Worm (Caenorhabditis elegans): ENCODE data around the gene R09E10.5.
"Not testable (repeated sequence)": the region's sequence is repeated elsewhere in the genome, so short reads cannot be mapped to it uniquely, and the experiment has no call there.

Gene R09E10.5

DNA sequence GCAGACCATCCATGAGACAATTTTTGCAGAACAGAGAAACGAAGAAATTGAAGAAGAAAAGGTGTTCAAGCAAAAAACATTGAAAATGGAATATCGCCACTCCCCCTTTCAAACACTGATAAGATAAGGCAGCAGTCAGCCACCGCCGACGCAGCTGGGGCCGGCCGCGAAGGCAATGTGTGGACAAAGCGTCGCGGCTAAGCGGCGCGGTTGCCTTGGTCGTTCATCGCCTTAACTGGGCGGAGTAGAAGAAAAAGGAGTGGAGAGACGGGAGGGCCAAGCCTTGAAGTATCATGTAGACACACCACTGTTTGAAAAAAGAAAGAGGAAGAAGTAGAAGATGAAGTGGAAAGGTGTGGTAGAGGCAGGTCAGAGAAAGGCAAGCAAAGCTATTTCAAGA is 28.9 kb upstream of the R09E10.5 start (continued):
- TF ChIP-seq tag-97 (GFP tag; IDR thresholded peaks at IDR 0.05) (no peak), Y75B8A.6 (GFP tag; IDR thresholded peaks at IDR 0.05) (no peak), pqm-1 (tag; optimal IDR thresholded peaks at IDR 0.05) (peak; percentile 55), spr-3 (GFP tag; optimal IDR thresholded peaks at IDR 0.05) (no peak), F10B5.3 (tag; optimal IDR thresholded peaks at IDR 0.05) (no peak), saeg-2 (GFP tag; IDR thresholded peaks at IDR 0.05) (0 out of 2 replicates have a peak, but pooled peaks have one; percentile 23), set-16 (GFP tag; IDR thresholded peaks at IDR 0.05) (peak; percentile 83), nhr-77 (tag; optimal IDR thresholded peaks at IDR 0.05) (peak; percentile 8), aha-1 (tag) (peak; percentile 72), snpc-1.2 (GFP tag; IDR thresholded peaks at IDR 0.05) (peak; percentile 42; the same call in 1 of the 2 replicates), arid-1 (GFP tag; conservative IDR thresholded peaks at IDR 0.05) (no peak), lsy-2 (tag; optimal IDR thresholded peaks at IDR 0.05) (no peak), dve-1 (tag; optimal IDR thresholded peaks at IDR 0.05; ENCODE audit: insufficient read depth) (peak; percentile 61), zfp-2 (tag; optimal IDR thresholded peaks at IDR 0.05) (no peak), hmg-1.1 (GFP tag; IDR thresholded peaks at IDR 0.05) (peak; percentile 50; the same call in 1 of the 2 replicates), madf-9 (GFP tag; conservative IDR thresholded peaks at IDR 0.05) (no peak), fkh-10 (GFP tag; optimal IDR thresholded peaks at IDR 0.05) (no peak), ama-1 (optimal IDR thresholded peaks at IDR 0.05) (peak; percentile 4), ceh-62 (tag; optimal IDR thresholded peaks at IDR 0.05) (no peak), dpl-1 (GFP tag; optimal IDR thresholded peaks at IDR 0.05) (no peak), ZK546.5 (tag; optimal IDR thresholded peaks at IDR 0.05) (no peak), ceh-20 (GFP tag; IDR thresholded peaks at IDR 0.05) (no peak)

DNA sequence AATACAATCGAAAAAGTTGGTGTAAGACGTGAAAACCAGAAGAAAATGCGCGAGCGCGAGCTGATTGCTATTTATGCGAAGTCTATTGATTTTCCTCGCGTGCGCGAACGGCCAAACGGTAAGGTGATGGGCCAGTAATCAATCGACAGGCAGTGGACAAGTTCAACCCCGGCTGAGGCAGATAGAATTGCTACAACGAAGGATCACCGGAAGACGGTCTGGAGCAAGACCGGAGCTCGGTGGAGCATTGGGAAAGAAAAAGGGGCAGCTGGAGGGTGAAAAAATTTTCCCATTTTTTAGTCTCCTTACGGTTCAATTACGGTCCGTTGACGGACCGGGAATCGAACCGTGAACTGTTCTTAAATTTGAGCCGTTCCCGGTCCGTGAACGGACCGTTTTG is 21.3 kb upstream of the R09E10.5 start:
- TF ChIP-seq arid-1 (GFP tag; conservative IDR thresholded peaks at IDR 0.05) (0 out of 2 replicates have a peak, but pooled peaks have one; percentile 50), D1046.2 (GFP tag; IDR thresholded peaks at IDR 0.05) (0 out of 2 replicates have a peak, but pooled peaks have one; percentile 62), mdt-29 (GFP tag; IDR thresholded peaks at IDR 0.05) (peak; percentile 54; the same call in 1 of the 2 replicates), F26F4.8 (GFP tag; conservative IDR thresholded peaks at IDR 0.05) (peak; percentile 54; the same call in 1 of the 2 replicates), lin-29 (GFP tag; IDR thresholded peaks at IDR 0.05) (0 out of 2 replicates have a peak, but pooled peaks have one; percentile 12), hmg-1.1 (GFP tag; IDR thresholded peaks at IDR 0.05) (0 out of 2 replicates have a peak, but pooled peaks have one; percentile 17), lin-38 (GFP tag; IDR thresholded peaks at IDR 0.05) (peak; percentile 35; the same call in 1 of the 2 replicates), lim-7 (GFP tag; IDR thresholded peaks at IDR 0.05) (peak; percentile 61; the same call in 1 of the 2 replicates), Y48G9A.11 (GFP tag; IDR thresholded peaks at IDR 0.05) (peak; percentile 50; the same call in 1 of the 2 replicates), snpc-1.2 (GFP tag; IDR thresholded peaks at IDR 0.05) (peak; percentile 88), ctbp-1 (GFP tag; IDR thresholded peaks at IDR 0.05) (peak; percentile 50; the same call in 1 of the 2 replicates), php-3 (GFP tag; IDR thresholded peaks at IDR 0.05) (peak; percentile 48; the same call in 1 of the 2 replicates), dmd-8 (GFP tag; IDR thresholded peaks at IDR 0.05) (peak; percentile 68; the same call in 1 of the 2 replicates), vab-7 (GFP tag; IDR thresholded peaks at IDR 0.05) (peak; percentile 61), pha-4 (GFP tag; IDR thresholded peaks at IDR 0.05) (peak; percentile 54), egl-43 (GFP tag; IDR thresholded peaks at IDR 0.05) (peak; percentile 83), set-16 (GFP tag; IDR thresholded peaks at IDR 0.05) (peak; percentile 56)
- not testable (repeated sequence) for TF ChIP-seq pha-4 (tag; optimal IDR thresholded peaks at IDR 0.05)

DNA sequence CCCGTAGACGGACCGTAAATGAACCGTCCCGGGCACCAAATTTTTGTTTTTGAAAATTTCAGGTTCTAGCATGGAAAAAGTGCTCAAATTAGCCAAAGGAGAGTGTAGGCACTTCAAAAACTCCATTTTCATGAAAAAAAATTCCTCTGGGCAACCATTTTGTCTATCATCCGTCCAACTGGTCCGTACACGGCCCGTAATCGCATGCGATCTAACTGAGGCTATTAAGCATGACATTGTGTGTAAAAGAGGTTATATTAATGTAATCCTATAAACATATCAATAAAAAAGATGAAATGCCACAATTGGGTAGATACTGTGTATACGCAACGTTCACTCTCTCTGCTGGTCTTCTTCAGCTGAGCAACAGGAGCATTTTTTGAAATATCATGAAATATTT is 20.5 kb upstream of the R09E10.5 start, which contains the start of gene R09E10.1:
Gene R09E10.1, minus strand, starts transcription at position 101 of the 400 bp plus-strand sequence.
- TF ChIP-seq lin-1 (GFP tag; IDR thresholded peaks at IDR 0.05); F10B5.3 (tag; optimal IDR thresholded peaks at IDR 0.05); ceh-82 (tag; optimal IDR thresholded peaks at IDR 0.05): not testable (repeated sequence)
